Worm (Caenorhabditis elegans): ENCODE results near the gene col-184.

The col-184 gene

DNA sequence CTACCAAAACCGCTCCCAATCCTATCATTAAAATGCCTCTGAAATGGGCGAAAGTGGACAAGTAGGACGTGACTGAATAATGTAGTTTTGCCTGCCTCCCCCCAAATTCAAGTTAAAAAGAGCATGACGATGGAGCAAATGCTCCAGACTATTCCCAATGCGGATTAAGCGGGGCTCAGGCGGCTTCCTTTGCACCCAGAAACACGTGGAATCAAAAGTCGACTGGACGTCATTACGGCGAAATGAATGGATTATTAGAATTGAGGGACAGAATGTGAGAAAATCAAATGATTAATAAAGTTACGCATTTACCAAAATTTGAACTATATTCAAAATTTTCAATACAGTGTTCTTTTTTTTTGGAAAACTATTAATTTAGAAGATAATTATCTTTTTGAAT lies 30.7 kb downstream of the col-184 start:
- TF ChIP-seq dpff-1 (tag; optimal IDR thresholded peaks at IDR 0.05) (no peak), B0019.2 (GFP tag; conservative IDR thresholded peaks at IDR 0.05) (no peak), madf-3 (GFP tag; IDR thresholded peaks at IDR 0.05) (no peak), F57A8.1 (GFP tag; optimal IDR thresholded peaks at IDR 0.05) (no peak), ceh-27 (GFP tag; optimal IDR thresholded peaks at IDR 0.05) (no peak)

DNA sequence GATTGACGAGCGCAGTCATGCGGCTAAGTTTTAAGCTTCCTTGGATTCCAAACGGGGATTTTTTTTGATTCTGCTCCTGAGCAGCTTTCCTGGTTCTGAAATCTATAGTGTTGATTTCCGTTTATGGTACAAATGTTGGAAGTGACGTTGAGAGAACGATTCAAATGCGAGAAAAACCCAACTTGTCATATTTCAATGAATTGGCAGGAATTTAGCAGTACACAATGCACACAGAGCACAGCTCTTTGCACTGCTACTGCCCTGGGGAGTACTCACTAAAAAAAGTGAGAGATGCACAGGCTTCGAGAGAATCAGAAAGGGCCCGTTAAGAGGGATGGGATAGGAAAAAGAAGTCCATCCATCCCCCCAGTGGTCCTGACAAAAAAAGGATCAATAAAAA lies 31.3 kb downstream of the col-184 start, which contains the start of gene sad-1:
Gene sad-1, minus strand, starts transcription at position 101 of the 400 bp plus-strand sequence.
- TF ChIP-seq ztf-22 (GFP tag; optimal IDR thresholded peaks at IDR 0.05), result no peak
- TF ChIP-seq sptf-2 (GFP tag; optimal IDR thresholded peaks at IDR 0.05), result no peak
- no peak for TF ChIP-seq F57C9.4 (tag; optimal IDR thresholded peaks at IDR 0.05)
- no peak for TF ChIP-seq Y56A3A.18 (GFP tag; IDR thresholded peaks at IDR 0.05)
- TF ChIP-seq ceh-27 (GFP tag; optimal IDR thresholded peaks at IDR 0.05), result no peak
- no peak for TF ChIP-seq rec-8 (tag; optimal IDR thresholded peaks at IDR 0.05)
- TF ChIP-seq ztf-18 (tag; optimal IDR thresholded peaks at IDR 0.05), result no peak
- no peak for TF ChIP-seq tbx-9 (tag; optimal IDR thresholded peaks at IDR 0.05; ENCODE audit: borderline replicate concordance)
- TF ChIP-seq lin-26 (GFP tag; IDR thresholded peaks at IDR 0.05), result no peak
- no peak for TF ChIP-seq nhr-90 (tag; optimal IDR thresholded peaks at IDR 0.05)
- TF ChIP-seq nhr-80 (tag; optimal IDR thresholded peaks at IDR 0.05), result no peak
- TF ChIP-seq Y53F4B.3 (GFP tag; IDR thresholded peaks at IDR 0.05), result no peak
- no peak for TF ChIP-seq ztf-6 (GFP tag; IDR thresholded peaks at IDR 0.05)
- no peak for TF ChIP-seq nfyb-1 (GFP tag; IDR thresholded peaks at IDR 0.05)
- no peak for TF ChIP-seq rcor-1 (GFP tag; IDR thresholded peaks at IDR 0.05)
- TF ChIP-seq ZK185.1 (tag; optimal IDR thresholded peaks at IDR 0.05; ENCODE audit: poor library complexity, severe bottlenecking), result no peak
- TF ChIP-seq bed-1 (GFP tag; IDR thresholded peaks at IDR 0.05), result no peak

DNA sequence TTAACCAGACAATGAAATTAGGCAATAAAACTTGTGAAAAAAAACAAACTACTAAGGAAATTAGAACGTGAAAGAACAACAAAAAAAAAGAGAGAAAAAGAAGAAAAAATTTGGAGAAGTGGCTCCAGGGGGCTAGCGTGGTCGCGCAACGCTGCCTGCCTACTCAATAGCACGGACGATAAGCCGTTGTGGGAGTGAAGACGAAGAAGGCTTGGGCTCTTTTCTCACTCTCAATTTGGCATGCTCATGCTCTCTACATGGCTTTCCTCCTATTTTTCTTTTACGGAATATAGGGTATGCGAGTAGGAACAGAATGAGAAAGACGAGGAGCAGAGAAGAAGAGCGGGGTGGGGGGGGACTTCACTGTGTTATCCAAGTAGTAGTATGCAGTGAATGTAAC lies 33.0 kb downstream of the col-184 start:
- TF ChIP-seq zfh-2 (GFP tag; conservative IDR thresholded peaks at IDR 0.05) (peak; percentile 46; the same call in 1 of the 2 replicates), K12H6.12 (tag; optimal IDR thresholded peaks at IDR 0.05) (peak; percentile 32), dpff-1 (tag; optimal IDR thresholded peaks at IDR 0.05) (no peak), lin-35 (GFP tag; optimal IDR thresholded peaks at IDR 0.05) (peak in 1 of 3 experiments; percentile 45), hmg-1.2 (GFP tag; IDR thresholded peaks at IDR 0.05) (peak; percentile 36; the same call in 1 of the 2 replicates)

DNA sequence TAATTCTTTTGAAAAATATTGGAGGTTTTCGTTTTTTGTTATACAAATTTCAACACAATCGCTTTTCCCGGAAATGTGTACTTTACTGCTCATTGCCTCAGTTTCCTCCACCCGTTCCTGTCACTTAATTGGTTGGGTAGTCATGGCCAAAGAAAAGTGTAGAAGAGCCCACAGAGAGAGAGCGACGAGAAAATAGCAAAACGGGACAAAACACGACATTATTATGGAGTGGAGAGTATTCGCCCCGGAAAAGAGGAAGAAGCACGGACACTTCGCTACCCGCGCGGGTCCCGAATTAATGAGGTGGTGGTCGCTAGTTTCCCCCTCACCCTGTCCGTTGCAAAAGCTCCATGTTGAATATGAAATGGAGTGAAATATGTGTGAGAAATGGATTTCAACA lies 34.6 kb downstream of the col-184 start:
- TF ChIP-seq attf-3 (GFP tag; conservative IDR thresholded peaks at IDR 0.05), result 0 out of 2 replicates have a peak, but pooled peaks have one; percentile 12
- no peak for TF ChIP-seq F57A8.1 (GFP tag; optimal IDR thresholded peaks at IDR 0.05)
- TF ChIP-seq zfh-2 (GFP tag; conservative IDR thresholded peaks at IDR 0.05), result peak; percentile 41; the same call in 1 of the 2 replicates

DNA sequence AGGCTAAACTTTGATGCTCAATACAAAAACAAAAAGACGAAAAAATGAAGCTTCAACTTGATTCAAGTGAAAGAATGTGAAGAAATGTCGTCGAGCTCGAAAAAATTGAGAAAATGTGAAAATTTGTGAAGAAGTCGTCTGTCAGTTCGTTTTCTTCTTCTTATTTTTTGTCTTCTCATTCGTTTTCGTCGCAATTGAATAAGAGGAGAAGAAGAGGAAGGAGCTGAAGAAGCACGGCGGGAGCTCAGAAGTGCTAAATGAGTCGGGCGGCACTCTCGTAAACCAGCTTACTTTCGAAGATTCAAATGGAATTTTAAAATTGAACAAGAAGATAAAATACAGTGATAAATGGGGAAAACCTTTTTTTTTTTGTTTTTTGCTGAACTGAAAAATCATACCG lies 35.9 kb downstream of the col-184 start:
- TF ChIP-seq B0261.1 (tag; optimal IDR thresholded peaks at IDR 0.05) (no peak), lin-26 (GFP tag; IDR thresholded peaks at IDR 0.05) (no peak), ztf-25 (GFP tag; IDR thresholded peaks at IDR 0.05) (no peak), athp-1 (tag; optimal IDR thresholded peaks at IDR 0.05) (no peak), egl-44 (GFP tag; IDR thresholded peaks at IDR 0.05) (no peak), pha-4 (tag; optimal IDR thresholded peaks at IDR 0.05) (no peak)
